Worm (Caenorhabditis elegans) whole organism, L4 larva: Measurements from ENCODE around the gene F35G12.12.

Experiments
- D1046.2 ChIP-seq: fragments of 200-800 bp; sonication (Bioruptor generic); IDR thresholded peaks from 2 replicates; pipeline ENCODE4 v1.3.6; 2022; ENCODE audit warnings: missing genetic modification characterization, missing compliant biosample characterization
- F44E2.7 ChIP-seq: fragments of 200-800 bp; sonication (Bioruptor generic); IDR thresholded peaks from 2 replicates; pipeline ENCODE4 v2.1.2; 2022; ENCODE audit warnings: missing genetic modification characterization, missing compliant biosample characterization
- Y105C5A.15 ChIP-seq: fragments of 200-800 bp; sonication (Bioruptor generic); IDR thresholded peaks from 2 replicates; pipeline ENCODE4 v1.3.6; 2022; ENCODE audit warnings: missing genetic modification characterization, missing compliant biosample characterization
- Y75B8A.6 ChIP-seq: fragments of 200-800 bp; sonication (Bioruptor generic); IDR thresholded peaks from 2 replicates; pipeline ENCODE4 v1.3.6; 2022; ENCODE audit warnings: missing genetic modification reagents, missing genetic modification characterization, missing compliant biosample characterization
- aha-1 ChIP-seq: fragments of 150-350 bp; peaks from one replicate; lab custom pipeline; 2014; ENCODE audit warnings: missing biosample characterization, missing genetic modification characterization
- ama-1 ChIP-seq: fragments of 150-350 bp; optimal IDR thresholded peaks from 2 replicates; lab custom pipeline; 2014; ENCODE audit warnings: inconsistent platforms, mixed read lengths
- arid-1 ChIP-seq: fragments of 200-800 bp; sonication (Bioruptor generic); conservative IDR thresholded peaks from 2 replicates; pipeline ENCODE4 v1.3.6; 2022; ENCODE audit warnings: missing genetic modification reagents, missing genetic modification characterization, missing compliant biosample characterization
- ceh-28 ChIP-seq: fragments of 150-350 bp; optimal IDR thresholded peaks from 2 replicates; lab custom pipeline; 2014; ENCODE audit warnings: missing biosample characterization, missing genetic modification reagents, missing genetic modification characterization
- ceh-44 ChIP-seq: fragments of 200-800 bp; sonication (Bioruptor generic); IDR thresholded peaks from 2 replicates; pipeline ENCODE4 v1.3.6; 2022; ENCODE audit warnings: missing genetic modification reagents, missing genetic modification characterization, missing compliant biosample characterization
- ces-1 ChIP-seq: fragments of 150-350 bp; sonication (generic microtip); optimal IDR thresholded peaks from 4 replicates; lab custom pipeline; 2014; ENCODE audit warnings: missing biosample characterization, missing genetic modification reagents, missing genetic modification characterization
- daf-12 ChIP-seq: fragments of 150-350 bp; optimal IDR thresholded peaks from 2 replicates; lab custom pipeline; 2014; ENCODE audit warnings: missing biosample characterization, missing genetic modification reagents, missing genetic modification characterization
- daf-16 ChIP-seq, 3 experiments: sonication (generic microtip); optimal IDR thresholded peaks; 2 replicates each; lab custom pipeline; 2016 to 2017; ENCODE audit warnings: missing genetic modification characterization in 3 of 3, missing genetic modification reagents in 3 of 3, mild to moderate bottlenecking in 2 of 3, missing compliant biosample characterization in 2 of 3, missing biosample characterization in 1 of 3, moderate library complexity in 1 of 3
- dmd-6 ChIP-seq: fragments of 200-800 bp; sonication (Bioruptor generic); IDR thresholded peaks from 2 replicates; pipeline ENCODE4 v1.3.6; 2022; ENCODE audit warnings: missing genetic modification reagents, missing genetic modification characterization, missing compliant biosample characterization
- dmd-9 ChIP-seq: fragments of 200-800 bp; sonication (Bioruptor generic); IDR thresholded peaks from 2 replicates; pipeline ENCODE4 v1.3.6; 2022; ENCODE audit warnings: missing genetic modification reagents, missing genetic modification characterization, missing compliant biosample characterization
- dve-1 ChIP-seq: sonication (generic microtip); optimal IDR thresholded peaks from 2 replicates; lab custom pipeline; 2017; ENCODE audit warnings: antibody characterized with exemption, mild to moderate bottlenecking, missing genetic modification characterization, missing compliant biosample characterization; ENCODE audit not compliant: insufficient read depth
- egl-27 ChIP-seq: sonication (generic microtip); optimal IDR thresholded peaks from 3 replicates; lab custom pipeline; 2017; ENCODE audit warnings: missing biosample characterization, missing genetic modification reagents, missing genetic modification characterization
- fkh-10 ChIP-seq: fragments of 150-350 bp; optimal IDR thresholded peaks from 2 replicates; lab custom pipeline; 2014; ENCODE audit warnings: missing biosample characterization, missing genetic modification reagents, missing genetic modification characterization
- fos-1 ChIP-seq: fragments of 150-350 bp; optimal IDR thresholded peaks from 2 replicates; lab custom pipeline; 2014; ENCODE audit warnings: missing biosample characterization, missing genetic modification characterization
- hif-1 ChIP-seq, 2 experiments: sonication (generic microtip); optimal IDR thresholded peaks; 2 replicates each; lab custom pipeline; 2016 to 2017; ENCODE audit warnings: missing compliant biosample characterization in 2 of 2, missing genetic modification characterization in 2 of 2, missing genetic modification reagents in 2 of 2, missing genotype in 2 of 2, mild to moderate bottlenecking in 1 of 2
- hlh-11 ChIP-seq: fragments of 200-800 bp; sonication (Bioruptor generic); optimal IDR thresholded peaks from 2 replicates; lab custom pipeline; 2018; ENCODE audit warnings: mild to moderate bottlenecking, missing genetic modification characterization, missing compliant biosample characterization
- hlh-30 ChIP-seq: sonication (generic microtip); optimal IDR thresholded peaks from 2 replicates; lab custom pipeline; 2017; ENCODE audit warnings: antibody characterized with exemption, mild to moderate bottlenecking, missing genetic modification characterization, missing compliant biosample characterization; ENCODE audit not compliant: insufficient read depth
- lin-13 ChIP-seq: fragments of 150-350 bp; optimal IDR thresholded peaks from 2 replicates; lab custom pipeline; 2014; ENCODE audit warnings: missing biosample characterization, missing genetic modification reagents, missing genetic modification characterization
- lin-39 ChIP-seq: fragments of 150-350 bp; optimal IDR thresholded peaks from 2 replicates; lab custom pipeline; 2014; ENCODE audit warnings: missing biosample characterization, missing genetic modification reagents, missing genetic modification characterization
- lir-3 ChIP-seq: sonication (generic microtip); optimal IDR thresholded peaks from 2 replicates; lab custom pipeline; 2016; ENCODE audit warnings: mild to moderate bottlenecking, missing genetic modification characterization, missing compliant biosample characterization
- lsy-2 ChIP-seq, 2 experiments: fragments of 150-350 bp in 1 of 2; sonication (generic microtip) in 1 of 2; optimal IDR thresholded peaks; 2 replicates each; lab custom pipeline; 2014 to 2017; ENCODE audit warnings: missing biosample characterization in 2 of 2, missing genetic modification characterization in 2 of 2
- madf-9 ChIP-seq: fragments of 200-800 bp; sonication (Bioruptor generic); conservative IDR thresholded peaks from 2 replicates; pipeline ENCODE4 v1.3.6; 2022; ENCODE audit warnings: missing genetic modification reagents, missing genetic modification characterization, missing compliant biosample characterization
- mep-1 ChIP-seq: fragments of 150-350 bp; sonication (generic microtip); optimal IDR thresholded peaks from 3 replicates; lab custom pipeline; 2014; ENCODE audit warnings: missing biosample characterization, missing genetic modification characterization
- mes-2 ChIP-seq: sonication (generic microtip); optimal IDR thresholded peaks from 2 replicates; lab custom pipeline; 2016; ENCODE audit warnings: missing genotype, mild to moderate bottlenecking, missing genetic modification characterization, missing compliant biosample characterization; ENCODE audit not compliant: poor library complexity, severe bottlenecking
- mxl-2 ChIP-seq: fragments of 200-800 bp; sonication (Bioruptor generic); conservative IDR thresholded peaks from 2 replicates; pipeline ENCODE4 v1.3.6; 2022; ENCODE audit warnings: missing genetic modification reagents, missing genetic modification characterization, missing compliant biosample characterization
- mxl-3 ChIP-seq: fragments of 200-800 bp; sonication (Bioruptor generic); optimal IDR thresholded peaks from 2 replicates; lab custom pipeline; 2018; ENCODE audit warnings: mild to moderate bottlenecking, missing genetic modification characterization, missing compliant biosample characterization
- nhr-102 ChIP-seq: sonication (generic microtip); optimal IDR thresholded peaks from 2 replicates; lab custom pipeline; 2016; ENCODE audit warnings: mild to moderate bottlenecking, missing genetic modification characterization, moderate library complexity, missing compliant biosample characterization
- nhr-28 ChIP-seq: fragments of 150-350 bp; optimal IDR thresholded peaks from 2 replicates; lab custom pipeline; 2014; ENCODE audit warnings: missing biosample characterization, missing genetic modification characterization
- nhr-42 ChIP-seq: fragments of 200-800 bp; sonication (Bioruptor generic); IDR thresholded peaks from 2 replicates; pipeline ENCODE4 v1.3.6; 2022; ENCODE audit warnings: missing genetic modification characterization, missing compliant biosample characterization
- nhr-76 ChIP-seq: fragments of 150-350 bp; optimal IDR thresholded peaks from 2 replicates; lab custom pipeline; 2014; ENCODE audit warnings: missing biosample characterization, missing genetic modification characterization
- rbr-2 ChIP-seq: sonication (generic microtip); optimal IDR thresholded peaks from 2 replicates; lab custom pipeline; 2016; ENCODE audit warnings: missing genotype, missing genetic modification characterization, missing compliant biosample characterization
- snpc-1.2 ChIP-seq: fragments of 200-800 bp; sonication (Bioruptor generic); IDR thresholded peaks from 2 replicates; pipeline ENCODE4 v1.3.6; 2022; ENCODE audit warnings: missing genetic modification reagents, missing genetic modification characterization, missing compliant biosample characterization
- spr-3 ChIP-seq: fragments of 200-800 bp; sonication (Bioruptor generic); optimal IDR thresholded peaks from 2 replicates; lab custom pipeline; 2018; ENCODE audit warnings: mild to moderate bottlenecking, missing genetic modification characterization, missing compliant biosample characterization
- unc-62 ChIP-seq, 3 experiments: fragments of 150-350 bp in 1 of 3; sonication (generic microtip); optimal IDR thresholded peaks in 2 of 3; peaks in 1 of 3; 1 replicate in 1 of 3; 2 replicates in 2 of 3; lab custom pipeline; 2014 to 2017; ENCODE audit warnings: missing biosample characterization in 3 of 3, missing genetic modification characterization in 3 of 3, missing genetic modification reagents in 3 of 3, missing genotype in 1 of 3
- vab-7 ChIP-seq: fragments of 200-800 bp; sonication (Bioruptor generic); IDR thresholded peaks from 2 replicates; pipeline ENCODE4 v1.3.6; 2022; ENCODE audit warnings: missing genetic modification reagents, missing genetic modification characterization, missing compliant biosample characterization
- zag-1 ChIP-seq: fragments of 150-350 bp; optimal IDR thresholded peaks from 2 replicates; lab custom pipeline; 2014; ENCODE audit warnings: missing biosample characterization, missing genetic modification characterization
- zfp-3 ChIP-seq: fragments of 200-800 bp; sonication (Bioruptor generic); conservative IDR thresholded peaks from 2 replicates; pipeline ENCODE4 v1.3.6; 2022; ENCODE audit warnings: missing genetic modification reagents, missing genetic modification characterization, missing compliant biosample characterization
- zip-11 ChIP-seq: fragments of 200-800 bp; sonication (Bioruptor generic); IDR thresholded peaks from 2 replicates; pipeline ENCODE4 v1.3.6; 2022; ENCODE audit warnings: missing genetic modification characterization, missing compliant biosample characterization
- zip-2 ChIP-seq: fragments of 150-350 bp; optimal IDR thresholded peaks from 2 replicates; lab custom pipeline; 2014; ENCODE audit warnings: missing biosample characterization, missing genetic modification characterization

Gene F35G12.12

ce11 chrIII:4612334-4612953 is 30.8 kb downstream of the F35G12.12 start, which contains the start of gene sel-2:
Gene sel-2, minus strand, starts transcription at chrIII:4612384.
- TF ChIP-seq spr-3 (GFP tag; lab: Kevin White, UChicago) (no peak), vab-7 (GFP tag; lab: Robert Waterston, UW) (no peak), madf-9 (GFP tag; lab: Robert Waterston, UW) (no peak), lsy-2 (tag; optimal IDR thresholded peaks at IDR 0.05; lab: Kevin White, UChicago) (peak in 1 of 2 experiments; percentile 34), egl-27 (no peak), dmd-9 (GFP tag; lab: Robert Waterston, UW) (no peak), fos-1 (no peak), fkh-10 (GFP tag; lab: Kevin White, UChicago) (peak; percentile 78), rbr-2 (tag; lab: Kevin White, UChicago) (peak; percentile 31), nhr-28 (tag; lab: Kevin White, UChicago) (peak; percentile 34), mes-2 (tag; lab: Kevin White, UChicago) (peak; percentile 8), nhr-76 (tag; lab: Kevin White, UChicago) (no peak), Y75B8A.6 (GFP tag; lab: Robert Waterston, UW) (no peak), daf-16 (GFP tag; optimal IDR thresholded peaks at IDR 0.05; lab: Kevin White, UChicago) (no peak), daf-16 (tag; optimal IDR thresholded peaks at IDR 0.05; lab: Kevin White, UChicago) (peak; percentile 60), hlh-30 (tag; lab: Kevin White, UChicago) (peak; percentile 11), mxl-2 (no peak), zip-11 (GFP tag; lab: Robert Waterston, UW) (no peak), mxl-3 (no peak), hif-1 (tag; optimal IDR thresholded peaks at IDR 0.05; lab: Kevin White, UChicago) (no peak), daf-12 (tag; lab: Kevin White, UChicago) (no peak), Y105C5A.15 (GFP tag; lab: Robert Waterston, UW) (no peak), lin-13 (no peak), zfp-3 (GFP tag; lab: Robert Waterston, UW) (no peak), snpc-1.2 (GFP tag; lab: Robert Waterston, UW) (no peak), lin-39 (tag; lab: Kevin White, UChicago) (no peak), dve-1 (tag; lab: Kevin White, UChicago) (no peak), ceh-28 (no peak), unc-62 (GFP tag; optimal IDR thresholded peaks at IDR 0.05 in 1 of 2; lab: Kevin White, UChicago) (peak in 1 of 2 experiments; percentile 34), unc-62 (tag; optimal IDR thresholded peaks at IDR 0.05; lab: Kevin White, UChicago) (no peak), mep-1 (tag; lab: Kevin White, UChicago) (peak; percentile 25)
- TF ChIP-seq, all 104 proteins: peak for 9

- TF ChIP-seq hlh-11 (tag; lab: Kevin White, UChicago) (peak; percentile 26), unc-62 (GFP tag; optimal IDR thresholded peaks at IDR 0.05 in 1 of 2; lab: Kevin White, UChicago) (peak in 1 of 2 experiments; percentile 97), unc-62 (tag; optimal IDR thresholded peaks at IDR 0.05; lab: Kevin White, UChicago) (no peak), mxl-2 (no peak)
- TF ChIP-seq, all 104 proteins: peak for 2
Observed at ce11 chrIII:4616071-4616571, 34.5 kb downstream of the F35G12.12 start, which contains the start of gene lips-3. Gene lips-3, plus strand, starts transcription at chrIII:4616528.

ce11 chrIII:4622375-4623130 is 41.0 kb downstream of the F35G12.12 start, which contains the start of gene lron-5:
Gene lron-5, plus strand, starts transcription at chrIII:4623029.
- TF ChIP-seq lir-3 (tag; lab: Kevin White, UChicago) = no peak
- peak; percentile 78 for TF ChIP-seq fkh-10 (GFP tag; lab: Kevin White, UChicago)
- TF ChIP-seq ama-1 = no peak
- TF ChIP-seq F44E2.7 (GFP tag; lab: Robert Waterston, UW) = no peak
- TF ChIP-seq unc-62 (GFP tag; optimal IDR thresholded peaks at IDR 0.05 in 1 of 2; lab: Kevin White, UChicago) = peak in 1 of 2 experiments; percentile 91
- no peak for TF ChIP-seq unc-62 (tag; optimal IDR thresholded peaks at IDR 0.05; lab: Kevin White, UChicago)
- no peak for TF ChIP-seq dmd-6
- TF ChIP-seq D1046.2 (GFP tag; lab: Robert Waterston, UW) = no peak
- no peak for TF ChIP-seq vab-7 (GFP tag; lab: Robert Waterston, UW)
- TF ChIP-seq ces-1 (GFP tag; lab: Kevin White, UChicago) = peak; percentile 28
- no peak for TF ChIP-seq nhr-42 (GFP tag; lab: Robert Waterston, UW)
- no peak for TF ChIP-seq zag-1 (tag; lab: Kevin White, UChicago)
- TF ChIP-seq nhr-102 (tag; lab: Kevin White, UChicago) = no peak
- no peak for TF ChIP-seq zip-2 (tag; lab: Kevin White, UChicago)
- no peak for TF ChIP-seq lin-13
- peak; percentile 46 for TF ChIP-seq aha-1 (tag; lab: Kevin White, UChicago)
- no peak for TF ChIP-seq lin-39 (tag; lab: Kevin White, UChicago)
- no peak for TF ChIP-seq ceh-44 (GFP tag; lab: Robert Waterston, UW)
- TF ChIP-seq mes-2 (tag; lab: Kevin White, UChicago) = no peak
- no peak for TF ChIP-seq arid-1
